Worm (Caenorhabditis elegans) whole organism, young adult: ENCODE measurements around the gene col-91.

Experiments
- B0035.1 ChIP-seq: sonication (generic microtip); optimal IDR thresholded peaks from 2 replicates; lab custom pipeline; 2016; ENCODE audit warnings: missing genetic modification characterization, mild to moderate bottlenecking, missing compliant biosample characterization, missing genotype, missing genetic modification reagents
- C06A6.2 ChIP-seq: fragments of 200-800 bp; sonication (Bioruptor generic); conservative IDR thresholded peaks from 2 replicates; pipeline ENCODE4 v1.3.6; 2022; ENCODE audit warnings: missing genetic modification characterization, missing compliant biosample characterization
- C17E4.6 ChIP-seq: fragments of 200-800 bp; sonication (Bioruptor generic); IDR thresholded peaks from 2 replicates; pipeline ENCODE4 v1.3.6; 2022; ENCODE audit warnings: missing genetic modification reagents, missing genetic modification characterization, missing compliant biosample characterization
- F23B12.7 ChIP-seq: sonication (generic microtip); optimal IDR thresholded peaks from 2 replicates; lab custom pipeline; 2017; ENCODE audit warnings: missing genetic modification characterization, mild to moderate bottlenecking, missing compliant biosample characterization, antibody characterized with exemption, moderate library complexity; ENCODE audit not compliant: insufficient read depth
- F33H1.4 ChIP-seq: fragments of 200-800 bp; sonication (Bioruptor generic); IDR thresholded peaks from 2 replicates; pipeline ENCODE4 v1.3.6; 2022; ENCODE audit warnings: missing genetic modification reagents, missing genetic modification characterization, missing compliant biosample characterization
- F52B5.7 ChIP-seq: sonication (generic microtip); optimal IDR thresholded peaks from 2 replicates; lab custom pipeline; 2016; ENCODE audit warnings: mild to moderate bottlenecking, missing genetic modification characterization, missing compliant biosample characterization
- F55B11.4 ChIP-seq: sonication (generic microtip); optimal IDR thresholded peaks from 2 replicates; lab custom pipeline; 2016; ENCODE audit warnings: missing compliant biosample characterization, missing genetic modification characterization, borderline replicate concordance; ENCODE audit not compliant: insufficient read depth
- Y53F4B.3 ChIP-seq: fragments of 200-800 bp; sonication (Bioruptor generic); IDR thresholded peaks from 2 replicates; pipeline ENCODE4 v1.3.6; 2022; ENCODE audit warnings: missing genetic modification reagents, missing genetic modification characterization, missing compliant biosample characterization
- Y53G8AR.9 ChIP-seq: fragments of 200-800 bp; sonication (Bioruptor generic); conservative IDR thresholded peaks from 2 replicates; pipeline ENCODE4 v1.3.6; 2022; ENCODE audit warnings: missing genetic modification reagents, missing genetic modification characterization, missing compliant biosample characterization
- atf-7 ChIP-seq: sonication (generic microtip); optimal IDR thresholded peaks from 2 replicates; lab custom pipeline; 2017; ENCODE audit warnings: mild to moderate bottlenecking, missing genetic modification characterization, missing compliant biosample characterization
- bed-2 ChIP-seq: fragments of 200-800 bp; sonication (Bioruptor generic); IDR thresholded peaks from 2 replicates; pipeline ENCODE4 v1.3.6; 2022; ENCODE audit warnings: missing genetic modification reagents, missing genetic modification characterization, missing compliant biosample characterization
- cebp-1 ChIP-seq, 2 experiments: fragments of 200-800 bp in 1 of 2; sonication (Bioruptor generic) in 1 of 2; sonication (generic microtip) in 1 of 2; IDR thresholded peaks in 1 of 2; optimal IDR thresholded peaks in 1 of 2; 2 replicates each; pipeline versions ENCODE4 v1.3.6 to Lab custom; 2017 to 2022; ENCODE audit warnings: missing compliant biosample characterization in 2 of 2, missing genetic modification characterization in 2 of 2, mild to moderate bottlenecking in 1 of 2, missing genetic modification reagents in 1 of 2, moderate library complexity in 1 of 2
- ceh-27 ChIP-seq: fragments of 200-800 bp; sonication (Bioruptor generic); optimal IDR thresholded peaks from 2 replicates; lab custom pipeline; 2018; ENCODE audit warnings: mild to moderate bottlenecking, missing genetic modification characterization, moderate library complexity, missing compliant biosample characterization
- chd-7 ChIP-seq: sonication (generic microtip); optimal IDR thresholded peaks from 2 replicates; lab custom pipeline; 2016; ENCODE audit warnings: mild to moderate bottlenecking, missing genetic modification characterization, moderate library complexity, missing compliant biosample characterization
- efl-1 ChIP-seq: fragments of 150-350 bp; optimal IDR thresholded peaks from 2 replicates; lab custom pipeline; 2014; ENCODE audit warnings: missing biosample characterization, missing genetic modification reagents, missing genetic modification characterization
- fkh-3 ChIP-seq: sonication (generic microtip); optimal IDR thresholded peaks from 2 replicates; lab custom pipeline; 2016; ENCODE audit warnings: mild to moderate bottlenecking, missing genetic modification characterization, missing compliant biosample characterization
- hrde-1 ChIP-seq: sonication (generic microtip); optimal IDR thresholded peaks from 2 replicates; lab custom pipeline; 2016; ENCODE audit warnings: missing genetic modification characterization, mild to moderate bottlenecking, missing compliant biosample characterization, moderate library complexity, missing genotype, missing genetic modification reagents, borderline replicate concordance
- hsf-1 ChIP-seq: fragments of 200-800 bp; sonication (Bioruptor generic); IDR thresholded peaks from 2 replicates; pipeline ENCODE4 v1.3.6; 2022; ENCODE audit warnings: missing genetic modification reagents, missing genetic modification characterization, missing compliant biosample characterization
- lin-40 ChIP-seq: sonication (generic microtip); optimal IDR thresholded peaks from 2 replicates; lab custom pipeline; 2016; ENCODE audit warnings: missing genetic modification characterization, mild to moderate bottlenecking, missing compliant biosample characterization, missing genotype, missing genetic modification reagents
- madf-3 ChIP-seq: fragments of 200-800 bp; sonication (Bioruptor generic); IDR thresholded peaks from 2 replicates; pipeline ENCODE4 v1.3.6; 2022; ENCODE audit warnings: missing genetic modification reagents, missing genetic modification characterization, missing compliant biosample characterization
- madf-6 ChIP-seq: fragments of 200-800 bp; sonication (Bioruptor generic); IDR thresholded peaks from 2 replicates; pipeline ENCODE4 v1.3.6; 2022; ENCODE audit warnings: missing genetic modification reagents, missing genetic modification characterization, missing compliant biosample characterization
- mel-28 ChIP-seq: sonication (generic microtip); optimal IDR thresholded peaks from 2 replicates; lab custom pipeline; 2016; ENCODE audit warnings: borderline replicate concordance, mild to moderate bottlenecking, missing genetic modification characterization, missing compliant biosample characterization
- mes-4 ChIP-seq: sonication (generic microtip); optimal IDR thresholded peaks from 2 replicates; lab custom pipeline; 2016; ENCODE audit warnings: missing genotype, missing genetic modification characterization, missing compliant biosample characterization
- mxl-1 ChIP-seq: sonication (generic microtip); optimal IDR thresholded peaks from 2 replicates; lab custom pipeline; 2016; ENCODE audit warnings: missing genetic modification characterization, missing compliant biosample characterization
- nfya-2 ChIP-seq: fragments of 200-800 bp; sonication (Bioruptor generic); IDR thresholded peaks from 2 replicates; pipeline ENCODE4 v1.3.6; 2022; ENCODE audit warnings: missing genetic modification reagents, missing genetic modification characterization, missing compliant biosample characterization
- pha-4 ChIP-seq: fragments of 150-350 bp; sonication (generic microtip); optimal IDR thresholded peaks from 2 replicates; lab custom pipeline; 2014; ENCODE audit warnings: missing biosample characterization, missing genetic modification reagents, missing genetic modification characterization
- rec-8 ChIP-seq, 2 experiments: sonication (generic microtip); optimal IDR thresholded peaks; 2 replicates each; lab custom pipeline; 2016; ENCODE audit warnings: mild to moderate bottlenecking in 2 of 2, missing genetic modification characterization in 2 of 2, missing genetic modification reagents in 2 of 2, missing genotype in 2 of 2, missing biosample characterization in 1 of 2, missing compliant biosample characterization in 1 of 2, moderate library complexity in 1 of 2
- rpc-1 ChIP-seq, 2 experiments: fragments of 150-350 bp in 1 of 2; sonication (generic microtip) in 1 of 2; optimal IDR thresholded peaks; 2 replicates each; lab custom pipeline; 2014 to 2018; ENCODE audit warnings: missing biosample characterization in 1 of 2, missing genetic modification characterization in 1 of 2, missing genetic modification reagents in 1 of 2, missing genotype in 1 of 2
- sea-2 ChIP-seq: fragments of 200-800 bp; sonication (Bioruptor generic); IDR thresholded peaks from 2 replicates; pipeline ENCODE4 v1.3.6; 2022; ENCODE audit warnings: missing genetic modification characterization, missing compliant biosample characterization
- snpc-4 ChIP-seq, 5 experiments: fragments of 150-350 bp in 1 of 5; sonication (generic microtip) in 4 of 5; optimal IDR thresholded peaks; 2 replicates each; lab custom pipeline; 2014 to 2018; ENCODE audit warnings: missing genetic modification characterization in 5 of 5, missing biosample characterization in 3 of 5, antibody characterized with exemption in 2 of 5, mild to moderate bottlenecking in 2 of 5, missing compliant biosample characterization in 2 of 5, missing genotype in 2 of 5, moderate library complexity in 2 of 5, missing genetic modification reagents in 1 of 5
- zim-3 ChIP-seq: sonication (generic microtip); optimal IDR thresholded peaks from 2 replicates; lab custom pipeline; 2017; ENCODE audit warnings: mild to moderate bottlenecking, missing genetic modification characterization, moderate library complexity, missing compliant biosample characterization
- ztf-25 ChIP-seq: fragments of 200-800 bp; sonication (Bioruptor generic); IDR thresholded peaks from 2 replicates; pipeline ENCODE4 v1.3.6; 2022; ENCODE audit warnings: missing genetic modification reagents, missing genetic modification characterization, missing compliant biosample characterization

The col-91 gene

ce11 chrIII:8307356-8307755, 43.9 kb upstream of the col-91 start, which contains the start of the genes F10E9.7 and F10E9.5 (continued):
- TF ChIP-seq snpc-4 (GFP tag; optimal IDR thresholded peaks at IDR 0.05; lab: Kevin White, UChicago) = peak; percentile 12
- TF ChIP-seq snpc-4 (tag; optimal IDR thresholded peaks at IDR 0.05; lab: Kevin White, UChicago) = peak in 3 of 4 experiments; percentile 41 to 66 (median 51)
- no peak for TF ChIP-seq rpc-1 (optimal IDR thresholded peaks at IDR 0.05; lab: Kevin White, UChicago)
- TF ChIP-seq rpc-1 (tag; optimal IDR thresholded peaks at IDR 0.05; lab: Kevin White, UChicago) = no peak
- peak; percentile 88 for TF ChIP-seq ztf-25 (GFP tag; lab: Robert Waterston, UW)
- no peak for TF ChIP-seq fkh-3 (tag; lab: Kevin White, UChicago)
- peak; percentile 68 for TF ChIP-seq F33H1.4 (GFP tag; lab: Robert Waterston, UW)
- no peak for TF ChIP-seq mes-4 (tag; lab: Kevin White, UChicago)
- TF ChIP-seq lin-40 (tag; lab: Kevin White, UChicago) = peak; percentile 74
- no peak for TF ChIP-seq sea-2 (GFP tag; lab: Robert Waterston, UW)

DNA sequence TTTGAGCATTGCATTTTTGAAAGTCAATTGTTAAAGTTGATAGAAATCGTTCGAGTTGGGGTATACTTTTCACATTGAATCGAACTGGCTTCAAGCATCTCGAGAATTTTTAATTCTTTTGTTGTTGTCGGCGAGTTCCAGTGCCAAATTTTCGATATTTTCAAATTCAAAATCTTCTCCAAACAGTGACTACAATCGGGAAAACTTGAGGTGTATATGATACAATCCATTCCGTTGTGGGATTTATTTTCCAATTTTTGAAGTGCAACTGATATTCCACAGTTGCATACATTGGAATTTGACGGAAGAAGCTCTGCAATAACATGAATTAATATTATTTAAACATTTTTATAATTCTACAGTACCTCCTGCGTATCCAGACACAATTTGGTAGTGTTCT, 42.4 kb upstream of the col-91 start:
- TF ChIP-seq bed-2 (GFP tag; lab: Robert Waterston, UW) = no peak

DNA sequence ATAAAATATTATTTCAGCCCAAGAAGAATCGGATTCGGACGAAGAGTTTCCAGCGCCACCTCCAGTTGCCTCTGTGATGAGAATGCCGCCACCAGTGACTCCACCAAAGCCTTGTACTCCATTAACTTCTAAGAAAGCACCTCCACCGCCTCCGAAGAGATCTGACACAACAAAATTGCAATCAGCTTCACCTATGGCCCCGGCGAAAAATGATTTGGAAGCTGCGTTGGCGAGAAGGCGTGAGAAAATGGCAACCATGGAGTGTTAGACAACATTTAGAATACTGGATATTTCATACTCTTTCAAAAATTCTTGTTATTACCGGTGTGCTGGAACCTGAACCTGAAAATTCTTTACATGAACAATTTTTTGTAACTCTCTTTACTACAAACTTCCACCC, 41.8 kb upstream of the col-91 start:
- TF ChIP-seq hsf-1 (GFP tag; lab: Robert Waterston, UW) (0 out of 2 replicates have a peak, but pooled peaks have one; percentile 10), pha-4 (tag; lab: Kevin White, UChicago) (no peak)

- no peak for TF ChIP-seq Y53F4B.3 (GFP tag; lab: Robert Waterston, UW)
- TF ChIP-seq madf-3 = no peak
- no peak for TF ChIP-seq B0035.1
- no peak for TF ChIP-seq chd-7
- no peak for TF ChIP-seq hrde-1 (tag; lab: Kevin White, UChicago)
- no peak for TF ChIP-seq efl-1
- no peak for TF ChIP-seq zim-3 (tag; lab: Kevin White, UChicago)
- no peak for TF ChIP-seq C17E4.6 (GFP tag; lab: Robert Waterston, UW)
- no peak for TF ChIP-seq F33H1.4 (GFP tag; lab: Robert Waterston, UW)
- no peak for TF ChIP-seq mel-28 (tag; lab: Kevin White, UChicago)
- TF ChIP-seq cebp-1 (GFP tag; IDR thresholded peaks at IDR 0.05; lab: Robert Waterston, UW) = no peak
- no peak for TF ChIP-seq cebp-1 (tag; optimal IDR thresholded peaks at IDR 0.05; lab: Kevin White, UChicago)
- TF ChIP-seq F55B11.4 (tag; lab: Kevin White, UChicago) = no peak
- TF ChIP-seq ceh-27 = no peak
- no peak for TF ChIP-seq atf-7 (tag; lab: Kevin White, UChicago)
- no peak for TF ChIP-seq Y53G8AR.9 (GFP tag; lab: Robert Waterston, UW)
- TF ChIP-seq mxl-1 = no peak
- TF ChIP-seq F23B12.7 (tag; lab: Kevin White, UChicago) = no peak
- TF ChIP-seq C06A6.2 (GFP tag; lab: Robert Waterston, UW) = no peak
- TF ChIP-seq nfya-2 (GFP tag; lab: Robert Waterston, UW) = no peak
- no peak for TF ChIP-seq F52B5.7
Measured at ce11 chrIII:8303440-8303839, 40.0 kb upstream of the col-91 start.

- TF ChIP-seq rec-8 (tag; optimal IDR thresholded peaks at IDR 0.05; lab: Kevin White, UChicago) = no peak
- no peak for TF ChIP-seq madf-6
Measured at ce11 chrIII:8300860-8301396, 37.5 kb upstream of the col-91 start.
